Worm (Caenorhabditis elegans): ENCODE data around the gene T01E8.1.

T01E8.1 gene

DNA sequence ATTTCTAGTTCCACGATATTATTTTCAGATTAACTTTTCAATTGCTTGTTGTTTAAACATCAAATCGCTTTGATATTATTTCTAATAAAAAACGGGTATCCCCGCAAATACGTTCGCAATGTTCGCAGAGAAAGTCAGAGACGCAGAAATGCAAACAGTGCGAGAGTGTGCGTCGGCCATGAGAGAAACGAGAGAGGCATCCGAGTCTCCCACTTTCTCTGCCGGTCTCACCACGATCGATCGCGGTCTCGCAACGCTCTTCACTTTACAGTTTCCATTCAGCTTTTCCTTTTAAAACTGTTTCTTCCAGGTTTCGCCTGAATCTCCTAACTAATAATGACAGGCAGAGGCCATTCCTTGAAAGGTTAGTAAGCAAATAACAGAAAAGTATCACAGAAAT, 32.2 kb upstream of the T01E8.1 start, which contains the start of gene F33H1.4 (continued):
- TF ChIP-seq C04F5.9 (tag; optimal IDR thresholded peaks at IDR 0.05) = no peak
- no peak for TF ChIP-seq unc-98 (GFP tag; IDR thresholded peaks at IDR 0.05)
- TF ChIP-seq mdl-1 (tag; optimal IDR thresholded peaks at IDR 0.05) = peak in 1 of 2 experiments; percentile 19
- TF ChIP-seq ztf-11 (tag; optimal IDR thresholded peaks at IDR 0.05) = no peak
- peak; percentile 70 for TF ChIP-seq mep-1 (tag; optimal IDR thresholded peaks at IDR 0.05)
- no peak for TF ChIP-seq alr-1 (tag; optimal IDR thresholded peaks at IDR 0.05; ENCODE audit: borderline replicate concordance)
- TF ChIP-seq sptf-1 (tag; optimal IDR thresholded peaks at IDR 0.05) = no peak
- no peak for TF ChIP-seq fos-1 (tag; optimal IDR thresholded peaks at IDR 0.05)
- TF ChIP-seq skn-1 (tag; optimal IDR thresholded peaks at IDR 0.05) = peak; percentile 3
- TF ChIP-seq ceh-82 (tag; optimal IDR thresholded peaks at IDR 0.05) = peak in 2 of 3 experiments; percentile 20 to 57
- no peak for TF ChIP-seq nhr-84 (tag; optimal IDR thresholded peaks at IDR 0.05)
- TF ChIP-seq nhr-20 (tag; optimal IDR thresholded peaks at IDR 0.05) = peak; percentile 48
- no peak for TF ChIP-seq tbx-2 (tag; optimal IDR thresholded peaks at IDR 0.05)
- no peak for TF ChIP-seq unc-62 (GFP tag; optimal IDR thresholded peaks at IDR 0.05)
- no peak for TF ChIP-seq ama-1 (optimal IDR thresholded peaks at IDR 0.05)
- no peak for TF ChIP-seq tlp-1 (tag; optimal IDR thresholded peaks at IDR 0.05)
- peak; percentile 27 to 50 (median 50) for TF ChIP-seq dpl-1 (GFP tag; optimal IDR thresholded peaks at IDR 0.05)
- peak; percentile 83 to 97 for TF ChIP-seq lsy-2 (tag; optimal IDR thresholded peaks at IDR 0.05)
- peak; percentile 98 for TF ChIP-seq lin-13 (GFP tag; optimal IDR thresholded peaks at IDR 0.05)
- TF ChIP-seq grh-1 (GFP tag; IDR thresholded peaks at IDR 0.05) = no peak
- peak; percentile 28 for TF ChIP-seq nhr-90 (tag; optimal IDR thresholded peaks at IDR 0.05; ENCODE audit: poor library complexity)
- no peak for TF ChIP-seq aha-1 (tag; optimal IDR thresholded peaks at IDR 0.05)
- peak; percentile 61 for TF ChIP-seq nhr-47 (tag; optimal IDR thresholded peaks at IDR 0.05)
- no peak for TF ChIP-seq ceh-63 (GFP tag; optimal IDR thresholded peaks at IDR 0.05)
- peak; percentile 23 for TF ChIP-seq nhr-77 (tag; optimal IDR thresholded peaks at IDR 0.05)
- no peak for TF ChIP-seq efl-3 (GFP tag; optimal IDR thresholded peaks at IDR 0.05)
- no peak for TF ChIP-seq ztf-4 (tag; optimal IDR thresholded peaks at IDR 0.05)
- peak; percentile 16 for TF ChIP-seq xbp-1 (tag; optimal IDR thresholded peaks at IDR 0.05)
- no peak for TF ChIP-seq hlh-4 (tag; optimal IDR thresholded peaks at IDR 0.05)
- TF ChIP-seq rnt-1 (tag; optimal IDR thresholded peaks at IDR 0.05) = peak; percentile 61
- no peak for TF ChIP-seq nhr-11 (tag; optimal IDR thresholded peaks at IDR 0.05)

DNA sequence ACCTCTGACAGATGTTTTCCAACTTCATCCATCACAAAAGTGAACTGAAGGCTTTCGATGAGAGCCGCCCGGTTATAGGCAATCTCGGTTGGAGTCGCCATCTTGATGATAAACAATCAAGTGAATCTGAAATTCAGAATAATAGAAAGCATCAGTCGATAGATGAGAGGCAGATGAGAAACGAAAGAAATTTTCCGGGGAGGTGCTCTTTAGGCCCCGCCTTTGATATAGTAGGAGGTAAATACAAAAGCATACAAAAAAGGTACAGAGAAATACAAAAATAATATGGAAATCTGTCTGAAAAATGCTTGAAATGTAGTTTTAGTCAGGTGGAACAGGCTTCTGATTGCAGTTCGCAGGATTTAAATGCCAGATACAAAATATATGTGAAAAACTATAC, 23.9 kb upstream of the T01E8.1 start, which contains the start of gene srd-1:
Gene srd-1, minus strand, starts transcription at position 101 of the 400 bp plus-strand sequence.
- TF ChIP-seq nhr-19 (GFP tag; conservative IDR thresholded peaks at IDR 0.05) (no peak), elt-2 (tag; optimal IDR thresholded peaks at IDR 0.05) (no peak), mep-1 (tag; optimal IDR thresholded peaks at IDR 0.05) (no peak), nhr-237 (tag; optimal IDR thresholded peaks at IDR 0.05) (no peak), mef-2 (tag; optimal IDR thresholded peaks at IDR 0.05) (no peak), tlp-1 (tag; optimal IDR thresholded peaks at IDR 0.05) (no peak), lsy-2 (tag; optimal IDR thresholded peaks at IDR 0.05) (no peak), ces-1 (GFP tag; optimal IDR thresholded peaks at IDR 0.05) (no peak), egl-13 (tag; optimal IDR thresholded peaks at IDR 0.05) (no peak), hlh-17 (GFP tag; optimal IDR thresholded peaks at IDR 0.05; ENCODE audit: borderline replicate concordance) (no peak), mdl-1 (tag; optimal IDR thresholded peaks at IDR 0.05) (no peak), ztf-11 (tag; optimal IDR thresholded peaks at IDR 0.05) (no peak), rnt-1 (tag; optimal IDR thresholded peaks at IDR 0.05) (no peak), lir-3 (tag; optimal IDR thresholded peaks at IDR 0.05; ENCODE audit: poor library complexity) (no peak)

DNA sequence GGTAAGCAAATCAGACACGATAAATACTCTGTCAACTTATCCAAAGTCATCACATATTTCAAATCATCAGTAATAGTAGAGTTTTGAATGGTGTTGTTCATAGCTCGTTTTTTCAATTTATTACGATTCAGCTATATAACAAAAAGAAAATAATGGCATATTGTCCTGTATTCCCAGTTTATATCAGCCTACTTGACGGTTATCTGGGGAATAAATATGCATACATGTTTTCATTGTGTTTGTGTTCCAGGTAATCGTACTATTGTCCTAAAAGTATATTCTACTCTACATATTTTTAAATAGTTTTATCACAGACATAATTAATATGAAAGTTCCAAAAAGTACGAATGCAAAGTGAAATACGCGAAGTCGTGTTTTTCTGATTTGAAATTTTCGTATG, 18.7 kb upstream of the T01E8.1 start, which contains the start of gene srd-2:
Gene srd-2, minus strand, starts transcription at position 101 of the 400 bp plus-strand sequence.
- TF ChIP-seq sox-4 (tag; optimal IDR thresholded peaks at IDR 0.05) = no peak

Measured in whole organism, L1 larva.